Fruit fly (Drosophila melanogaster) whole organism, embryonic: ENCODE measurements around the gene Utx.

Experiments
- Asciz ChIP-seq: fragments of 200-800 bp; sonication (Bioruptor generic); optimal IDR thresholded peaks from 2 replicates; lab custom pipeline; 2017; ENCODE audit warnings: missing biosample characterization, mild to moderate bottlenecking, missing genetic modification characterization, missing genetic modification reagents
- CG10147 ChIP-seq: fragments of 200-800 bp; sonication (Bioruptor generic); optimal IDR thresholded peaks from 2 replicates; lab custom pipeline; 2019; ENCODE audit warnings: missing biosample characterization, mild to moderate bottlenecking, missing genetic modification characterization, moderate library complexity
- CG12104 ChIP-seq: fragments of 200-800 bp; sonication (Bioruptor generic); optimal IDR thresholded peaks from 3 replicates; lab custom pipeline; 2016; ENCODE audit warnings: missing biosample characterization, missing genetic modification characterization
- CG1233 ChIP-seq: fragments of 200-800 bp; sonication (Bioruptor generic); optimal IDR thresholded peaks from 4 replicates; lab custom pipeline; 2018; ENCODE audit warnings: missing biosample characterization, mild to moderate bottlenecking, missing genetic modification characterization
- CG13894 ChIP-seq: fragments of 200-800 bp; sonication (Bioruptor generic); optimal IDR thresholded peaks from 3 replicates; lab custom pipeline; 2018; ENCODE audit warnings: missing biosample characterization, mild to moderate bottlenecking, missing genetic modification characterization, moderate library complexity
- CG14441 ChIP-seq: fragments of 200-800 bp; sonication (Bioruptor generic); IDR thresholded peaks from 2 replicates; pipeline ENCODE4 v1.3.6; 2022; ENCODE audit warnings: missing biosample characterization, missing genetic modification characterization
- CG17186 ChIP-seq: fragments of 200-800 bp; sonication (Bioruptor generic); optimal IDR thresholded peaks from 3 replicates; lab custom pipeline; 2017; ENCODE audit warnings: missing biosample characterization, missing genetic modification reagents, missing genetic modification characterization
- CG17912 ChIP-seq: fragments of 200-800 bp; sonication (Bioruptor generic); optimal IDR thresholded peaks from 2 replicates; lab custom pipeline; 2018; ENCODE audit warnings: missing biosample characterization, mild to moderate bottlenecking, missing genetic modification characterization
- CG18476 ChIP-seq: fragments of 200-800 bp; sonication (Bioruptor generic); optimal IDR thresholded peaks from 2 replicates; lab custom pipeline; 2016; ENCODE audit warnings: missing biosample characterization, mild to moderate bottlenecking, missing genetic modification characterization
- CG18619 ChIP-seq: fragments of 200-800 bp; sonication (Bioruptor generic); optimal IDR thresholded peaks from 3 replicates; lab custom pipeline; 2017; ENCODE audit warnings: missing biosample characterization, mild to moderate bottlenecking, missing genetic modification characterization
- CG2116 ChIP-seq: fragments of 200-800 bp; sonication (Bioruptor generic); optimal IDR thresholded peaks from 3 replicates; lab custom pipeline; 2018; ENCODE audit warnings: missing biosample characterization, mild to moderate bottlenecking, missing genetic modification characterization
- CG30403 ChIP-seq: fragments of 200-800 bp; sonication (Bioruptor generic); optimal IDR thresholded peaks from 3 replicates; lab custom pipeline; 2016; ENCODE audit warnings: missing biosample characterization, missing genetic modification characterization
- CG3838 ChIP-seq: fragments of 200-800 bp; sonication (Bioruptor generic); optimal IDR thresholded peaks from 3 replicates; lab custom pipeline; 2016; ENCODE audit warnings: missing biosample characterization, missing genetic modification characterization
- CG4404 ChIP-seq: fragments of 200-800 bp; sonication (Bioruptor generic); IDR thresholded peaks from 2 replicates; pipeline ENCODE4 v1.3.6; 2022; ENCODE audit warnings: missing biosample characterization, missing genetic modification characterization
- CG5245 ChIP-seq: fragments of 200-800 bp; sonication (Bioruptor generic); optimal IDR thresholded peaks from 3 replicates; lab custom pipeline; 2016; ENCODE audit warnings: missing biosample characterization, missing genetic modification characterization
- CG7839 ChIP-seq: fragments of 200-800 bp; sonication (Bioruptor generic); optimal IDR thresholded peaks from 3 replicates; lab custom pipeline; 2018; ENCODE audit warnings: missing biosample characterization, mild to moderate bottlenecking, missing genetic modification characterization, moderate library complexity
- CHES-1-like ChIP-seq: fragments of 200-800 bp; sonication (Bioruptor generic); optimal IDR thresholded peaks from 2 replicates; lab custom pipeline; 2016; ENCODE audit warnings: missing biosample characterization, missing genetic modification characterization
- CTCF ChIP-seq: fragments of 200-800 bp; sonication (Bioruptor generic); optimal IDR thresholded peaks from 2 replicates; lab custom pipeline; 2017; ENCODE audit warnings: missing biosample characterization, mild to moderate bottlenecking, missing genetic modification characterization, moderate library complexity
- D19B ChIP-seq: fragments of 200-800 bp; sonication (Bioruptor generic); optimal IDR thresholded peaks from 2 replicates; lab custom pipeline; 2017; ENCODE audit warnings: missing biosample characterization, mild to moderate bottlenecking, missing genetic modification characterization
- Dip2 ChIP-seq: fragments of 200-800 bp; sonication (Bioruptor generic); IDR thresholded peaks from 2 replicates; pipeline ENCODE4 v1.3.6; 2022; ENCODE audit warnings: missing biosample characterization, missing genetic modification characterization
- Fer1 ChIP-seq: fragments of 200-800 bp; sonication (Bioruptor generic); optimal IDR thresholded peaks from 2 replicates; lab custom pipeline; 2017; ENCODE audit warnings: missing biosample characterization, mild to moderate bottlenecking, missing genetic modification characterization
- Lpt ChIP-seq: fragments of >200 bp; optimal IDR thresholded peaks from 2 replicates; lab custom pipeline; 2018; ENCODE audit warnings: missing biosample characterization, missing genetic modification characterization
- Mrtf ChIP-seq: fragments of 200-800 bp; sonication (Bioruptor generic); IDR thresholded peaks from 3 replicates; pipeline ENCODE4 v1.3.6; 2022; ENCODE audit warnings: missing biosample characterization, missing genetic modification characterization
- Oaz ChIP-seq: fragments of 200-800 bp; sonication (Bioruptor generic); IDR thresholded peaks from 2 replicates; pipeline ENCODE4 v1.3.6; 2022; ENCODE audit warnings: missing biosample characterization, missing genetic modification characterization
- Poxn ChIP-seq: fragments of 200-800 bp; sonication (Bioruptor generic); IDR thresholded peaks from 2 replicates; pipeline ENCODE4 v1.3.6; 2022; ENCODE audit warnings: missing biosample characterization, missing genetic modification characterization
- Ptx1 ChIP-seq: fragments of 200-800 bp; sonication (Bioruptor generic); IDR thresholded peaks from 2 replicates; pipeline ENCODE4 v1.3.6; 2022; ENCODE audit warnings: missing biosample characterization, missing genetic modification characterization
- Sox100B ChIP-seq: fragments of 200-800 bp; sonication (Bioruptor generic); optimal IDR thresholded peaks from 3 replicates; lab custom pipeline; 2018; ENCODE audit warnings: missing biosample characterization, mild to moderate bottlenecking, missing genetic modification characterization
- Sry-β ChIP-seq: fragments of 200-800 bp; sonication (Bioruptor generic); optimal IDR thresholded peaks from 2 replicates; lab custom pipeline; 2018; ENCODE audit warnings: missing biosample characterization, mild to moderate bottlenecking, missing genetic modification characterization, moderate library complexity
- bowl ChIP-seq: fragments of 200-800 bp; sonication (Bioruptor generic); IDR thresholded peaks from 2 replicates; pipeline ENCODE4 v1.3.6; 2022; ENCODE audit warnings: missing biosample characterization, missing genetic modification characterization
- bsh ChIP-seq, 2 experiments: fragments of 200-800 bp; sonication (Bioruptor generic); optimal IDR thresholded peaks; 2 replicates each; lab custom pipeline; 2017 to 2018; ENCODE audit warnings: mild to moderate bottlenecking in 2 of 2, missing biosample characterization in 2 of 2, missing genetic modification characterization in 2 of 2, moderate library complexity in 1 of 2
- croc ChIP-seq: fragments of 200-800 bp; sonication (Bioruptor generic); conservative IDR thresholded peaks from 3 replicates; pipeline ENCODE4 v1.3.6; 2022; ENCODE audit warnings: missing biosample characterization, missing genetic modification characterization
- esg ChIP-seq: fragments of 200-800 bp; sonication (Bioruptor generic); conservative IDR thresholded peaks from 2 replicates; pipeline ENCODE4 v1.3.6; 2022; ENCODE audit warnings: missing biosample characterization, missing genetic modification characterization
- gcm ChIP-seq: fragments of 200-800 bp; sonication (Bioruptor generic); optimal IDR thresholded peaks from 2 replicates; lab custom pipeline; 2019; ENCODE audit warnings: missing biosample characterization, mild to moderate bottlenecking, missing genetic modification characterization, moderate library complexity
- gcm2 ChIP-seq: fragments of 200-800 bp; sonication (Bioruptor generic); optimal IDR thresholded peaks from 2 replicates; lab custom pipeline; 2016; ENCODE audit warnings: missing biosample characterization, missing genetic modification characterization
- gsb ChIP-seq: fragments of 200-800 bp; sonication (Bioruptor generic); IDR thresholded peaks from 2 replicates; pipeline ENCODE4 v1.3.6; 2022; ENCODE audit warnings: missing biosample characterization, missing genetic modification characterization
- insv ChIP-seq, 2 experiments: fragments of 200-800 bp; sonication (Bioruptor generic); optimal IDR thresholded peaks; 3 replicates each; lab custom pipeline; 2016 to 2018; ENCODE audit warnings: missing biosample characterization in 2 of 2, missing genetic modification characterization in 2 of 2
- lola ChIP-seq, 3 experiments: fragments of >200 bp in 2 of 3; fragments of 200-800 bp in 1 of 3; sonication (Bioruptor generic) in 1 of 3; optimal IDR thresholded peaks; 2 replicates each; lab custom pipeline; 2017 to 2019; ENCODE audit warnings: missing biosample characterization in 3 of 3, missing genetic modification characterization in 3 of 3, mild to moderate bottlenecking in 1 of 3, moderate library complexity in 1 of 3
- luna ChIP-seq: fragments of 200-800 bp; sonication (Bioruptor generic); optimal IDR thresholded peaks from 2 replicates; lab custom pipeline; 2016; ENCODE audit warnings: missing biosample characterization, missing genetic modification characterization
- mam ChIP-seq: fragments of 200-800 bp; sonication (Bioruptor generic); optimal IDR thresholded peaks from 3 replicates; lab custom pipeline; 2016; ENCODE audit warnings: missing biosample characterization, missing genetic modification characterization
- nerfin-1 ChIP-seq: fragments of 200-800 bp; sonication (Bioruptor generic); optimal IDR thresholded peaks from 3 replicates; lab custom pipeline; 2019; ENCODE audit warnings: missing biosample characterization, mild to moderate bottlenecking, missing genetic modification characterization, moderate library complexity
- nerfin-2 ChIP-seq: fragments of 200-800 bp; sonication (Bioruptor generic); IDR thresholded peaks from 2 replicates; pipeline ENCODE4 v1.3.6; 2022; ENCODE audit warnings: missing biosample characterization, missing genetic modification characterization; ENCODE audit not compliant: partially characterized antibody
- nmo ChIP-seq: fragments of 200-800 bp; sonication (Bioruptor generic); optimal IDR thresholded peaks from 2 replicates; lab custom pipeline; 2018; ENCODE audit warnings: missing biosample characterization, mild to moderate bottlenecking, missing genetic modification characterization, moderate library complexity
- peb ChIP-seq: fragments of 200-800 bp; sonication (Bioruptor generic); IDR thresholded peaks from 2 replicates; pipeline ENCODE4 v1.3.6; 2022; ENCODE audit warnings: missing biosample characterization, missing genetic modification characterization
- phol ChIP-seq: fragments of 200-800 bp; sonication (Bioruptor generic); optimal IDR thresholded peaks from 3 replicates; lab custom pipeline; 2018; ENCODE audit warnings: missing biosample characterization, mild to moderate bottlenecking, missing genetic modification characterization, moderate library complexity
- run ChIP-seq: fragments of 200-800 bp; sonication (Bioruptor generic); optimal IDR thresholded peaks from 3 replicates; lab custom pipeline; 2018; ENCODE audit warnings: missing biosample characterization, mild to moderate bottlenecking, missing genetic modification characterization
- sc ChIP-seq, 3 experiments: fragments of >200 bp in 2 of 3; fragments of 200-800 bp in 1 of 3; sonication (Bioruptor generic) in 1 of 3; optimal IDR thresholded peaks; 2 replicates in 2 of 3; 3 replicates in 1 of 3; lab custom pipeline; 2017; ENCODE audit warnings: mild to moderate bottlenecking in 1 of 3, missing biosample characterization in 1 of 3, missing genetic modification characterization in 1 of 3, missing genetic modification reagents in 1 of 3
- sens ChIP-seq: fragments of 200-800 bp; sonication (Bioruptor generic); peaks from one replicate; lab custom pipeline; 2016; ENCODE audit warnings: missing biosample characterization, missing genetic modification characterization
- sr ChIP-seq: fragments of 200-800 bp; sonication (Bioruptor generic); IDR thresholded peaks from 3 replicates; pipeline ENCODE4 v1.3.6; 2022; ENCODE audit warnings: missing biosample characterization, missing genetic modification characterization
- usp ChIP-seq: fragments of >200 bp; optimal IDR thresholded peaks from 2 replicates; lab custom pipeline; 2017; ENCODE audit warnings: missing biosample characterization, missing genetic modification characterization
- vvl ChIP-seq: fragments of 200-800 bp; sonication (Bioruptor generic); IDR thresholded peaks from 2 replicates; pipeline ENCODE4 v1.3.6; 2022; ENCODE audit warnings: missing biosample characterization, missing genetic modification characterization
- zfh1 ChIP-seq: fragments of 200-800 bp; sonication (Bioruptor generic); IDR thresholded peaks from 3 replicates; pipeline ENCODE4 v1.3.6; 2022; ENCODE audit warnings: missing biosample characterization, missing genetic modification characterization

The Utx gene

dm6 chr2L:10226724-10227407 is 51.7 kb downstream of the Utx start, which contains the start of gene CG5708 (continued):
- TF ChIP-seq nmo (GFP tag; lab: Kevin White, UChicago) = peak; percentile 66
- TF ChIP-seq CG18476 (GFP tag; lab: Kevin White, UChicago) = no peak
- no peak for TF ChIP-seq CG12104
- no peak for TF ChIP-seq peb (GFP tag; lab: Robert Waterston, UW)
- TF ChIP-seq gsb (GFP tag; lab: Robert Waterston, UW) = no peak
- TF ChIP-seq gcm (GFP tag; lab: Kevin White, UChicago) = no peak
- TF ChIP-seq sr (GFP tag; lab: Robert Waterston, UW) = no peak
- no peak for TF ChIP-seq CTCF (GFP tag; lab: Kevin White, UChicago)
- TF ChIP-seq mam = no peak
- no peak for TF ChIP-seq Mrtf (GFP tag; lab: Robert Waterston, UW)
- TF ChIP-seq nerfin-2 (GFP tag; lab: Robert Waterston, UW) = no peak
- TF ChIP-seq Poxn (GFP tag; lab: Robert Waterston, UW) = no peak
- no peak for TF ChIP-seq CG5245 (GFP tag; lab: Kevin White, UChicago)
- no peak for TF ChIP-seq CG10147
- TF ChIP-seq CG7839 = no peak
- no peak for TF ChIP-seq bsh (GFP tag; optimal IDR thresholded peaks at IDR 0.05; lab: Kevin White, UChicago)
- TF ChIP-seq gcm2 (GFP tag; lab: Kevin White, UChicago) = no peak
- no peak for TF ChIP-seq CG18619 (GFP tag; lab: Kevin White, UChicago)
- TF ChIP-seq CHES-1-like (GFP tag; lab: Kevin White, UChicago) = peak; percentile 12
- no peak for TF ChIP-seq run (tag; lab: Kevin White, UChicago)
- TF ChIP-seq CG13894 (tag; lab: Kevin White, UChicago) = no peak
- TF ChIP-seq croc (GFP tag; lab: Robert Waterston, UW) = no peak
- TF ChIP-seq Lpt (GFP tag; lab: Kevin White, UChicago) = no peak
- no peak for TF ChIP-seq D19B (GFP tag; lab: Kevin White, UChicago)
- TF ChIP-seq zfh1 (GFP tag; lab: Robert Waterston, UW) = no peak
- no peak for TF ChIP-seq CG1233
- 0 out of 2 replicates have a peak, but pooled peaks have one; percentile 42 for TF ChIP-seq vvl (GFP tag; lab: Robert Waterston, UW)
- peak; percentile 92 for TF ChIP-seq Sry-β (GFP tag; lab: Kevin White, UChicago)
- TF ChIP-seq esg (GFP tag; lab: Robert Waterston, UW) = no peak
- TF ChIP-seq CG2116 (GFP tag; lab: Kevin White, UChicago) = peak; percentile 23
- TF ChIP-seq nerfin-1 (tag; lab: Kevin White, UChicago) = no peak
- TF ChIP-seq CG17186 (GFP tag; lab: Kevin White, UChicago) = no peak
- TF ChIP-seq phol = peak; percentile 48
- TF ChIP-seq Dip2 (GFP tag; lab: Robert Waterston, UW) = no peak
- TF ChIP-seq CG4404 (GFP tag; lab: Robert Waterston, UW) = no peak
- no peak for TF ChIP-seq CG14441
- no peak for TF ChIP-seq luna (GFP tag; lab: Kevin White, UChicago)
- TF ChIP-seq lola (GFP tag; optimal IDR thresholded peaks at IDR 0.05; lab: Kevin White, UChicago) = peak in 1 of 3 experiments; percentile 18
- TF ChIP-seq sc (optimal IDR thresholded peaks at IDR 0.05; lab: Kevin White, UChicago) = no peak
- no peak for TF ChIP-seq sc (GFP tag; optimal IDR thresholded peaks at IDR 0.05; lab: Kevin White, UChicago)
- peak; percentile 35 for TF ChIP-seq sens (GFP tag; lab: Kevin White, UChicago)
- TF ChIP-seq insv (GFP tag; optimal IDR thresholded peaks at IDR 0.05; lab: Kevin White, UChicago) = no peak
- no peak for TF ChIP-seq usp (GFP tag; lab: Kevin White, UChicago)
- TF ChIP-seq Oaz (GFP tag; lab: Robert Waterston, UW) = no peak
- no peak for TF ChIP-seq CG30403 (GFP tag; lab: Kevin White, UChicago)
- no peak for TF ChIP-seq CG17912 (GFP tag; lab: Kevin White, UChicago)
- TF ChIP-seq bowl (GFP tag; lab: Robert Waterston, UW) = no peak
- TF ChIP-seq Ptx1 (GFP tag; lab: Robert Waterston, UW) = no peak
- TF ChIP-seq Asciz (GFP tag; lab: Kevin White, UChicago) = no peak
- TF ChIP-seq Fer1 (GFP tag; lab: Kevin White, UChicago) = no peak
- TF ChIP-seq Sox100B (GFP tag; lab: Kevin White, UChicago) = peak; percentile 24
- TF ChIP-seq CG3838 (GFP tag; lab: Kevin White, UChicago) = no peak
